Worm (Caenorhabditis elegans) whole organism, late embryonic: ENCODE measurements around the gene hda-2.

ENCODE experiments used
- F13H6.1 ChIP-seq: sonication (generic microtip); optimal IDR thresholded peaks from 2 replicates; lab custom pipeline; 2016; ENCODE audit warnings: missing genetic modification characterization, missing compliant biosample characterization
- T23F11.4 ChIP-seq: fragments of 200-800 bp; sonication (Bioruptor generic); optimal IDR thresholded peaks from 2 replicates; lab custom pipeline; 2018; ENCODE audit warnings: mild to moderate bottlenecking, missing genetic modification characterization, missing compliant biosample characterization
- ceh-14 ChIP-seq: sonication (generic microtip); optimal IDR thresholded peaks from 2 replicates; lab custom pipeline; 2016; ENCODE audit warnings: missing genotype, missing genetic modification characterization, missing compliant biosample characterization
- ceh-19 ChIP-seq: fragments of 200-800 bp; sonication (Bioruptor generic); optimal IDR thresholded peaks from 2 replicates; lab custom pipeline; 2018; ENCODE audit warnings: mild to moderate bottlenecking, missing genetic modification characterization, missing compliant biosample characterization
- ceh-2 ChIP-seq: sonication (generic microtip); optimal IDR thresholded peaks from 2 replicates; lab custom pipeline; 2016; ENCODE audit warnings: missing genotype, missing genetic modification characterization, missing compliant biosample characterization
- ceh-22 ChIP-seq: sonication (generic microtip); optimal IDR thresholded peaks from 2 replicates; lab custom pipeline; 2017; ENCODE audit warnings: missing biosample characterization, missing genetic modification characterization
- ceh-24 ChIP-seq: sonication (generic microtip); optimal IDR thresholded peaks from 2 replicates; lab custom pipeline; 2016; ENCODE audit warnings: mild to moderate bottlenecking, missing genetic modification characterization, missing compliant biosample characterization
- ceh-34 ChIP-seq: sonication (generic microtip); optimal IDR thresholded peaks from 2 replicates; lab custom pipeline; 2016; ENCODE audit warnings: mild to moderate bottlenecking, missing genetic modification characterization, missing compliant biosample characterization
- che-1 ChIP-seq: sonication (generic microtip); optimal IDR thresholded peaks from 2 replicates; lab custom pipeline; 2016; ENCODE audit warnings: mild to moderate bottlenecking, missing genetic modification characterization, missing compliant biosample characterization
- dmd-4 ChIP-seq: sonication (generic microtip); optimal IDR thresholded peaks from 2 replicates; lab custom pipeline; 2016; ENCODE audit warnings: borderline replicate concordance, missing genetic modification characterization, missing compliant biosample characterization
- eyg-1 ChIP-seq: sonication (generic microtip); optimal IDR thresholded peaks from 2 replicates; lab custom pipeline; 2016; ENCODE audit warnings: missing genotype, missing genetic modification characterization, missing compliant biosample characterization
- fkh-10 ChIP-seq: fragments of 150-350 bp; optimal IDR thresholded peaks from 2 replicates; lab custom pipeline; 2014; ENCODE audit warnings: missing biosample characterization, missing genetic modification reagents, missing genetic modification characterization
- fkh-6 ChIP-seq: sonication (generic microtip); optimal IDR thresholded peaks from 2 replicates; lab custom pipeline; 2016; ENCODE audit warnings: missing genetic modification characterization, missing compliant biosample characterization
- mec-3 ChIP-seq: sonication (generic microtip); optimal IDR thresholded peaks from 2 replicates; lab custom pipeline; 2016; ENCODE audit warnings: borderline replicate concordance, missing genetic modification characterization, missing compliant biosample characterization
- nhr-232 ChIP-seq: sonication (generic microtip); optimal IDR thresholded peaks from 2 replicates; lab custom pipeline; 2016; ENCODE audit warnings: missing genetic modification characterization, missing compliant biosample characterization
- npax-4 ChIP-seq: sonication (generic microtip); optimal IDR thresholded peaks from 2 replicates; lab custom pipeline; 2016; ENCODE audit warnings: missing genetic modification characterization, missing compliant biosample characterization
- odd-2 ChIP-seq: sonication (generic microtip); optimal IDR thresholded peaks from 2 replicates; lab custom pipeline; 2017; ENCODE audit warnings: antibody characterized with exemption, mild to moderate bottlenecking, missing genetic modification characterization, missing compliant biosample characterization
- pag-3 ChIP-seq: sonication (generic microtip); optimal IDR thresholded peaks from 2 replicates; lab custom pipeline; 2016; ENCODE audit warnings: missing compliant biosample characterization, missing genetic modification characterization, borderline replicate concordance
- pat-9 ChIP-seq: fragments of 200-800 bp; sonication (Bioruptor generic); optimal IDR thresholded peaks from 2 replicates; lab custom pipeline; 2018; ENCODE audit warnings: mild to moderate bottlenecking, missing genetic modification characterization, moderate library complexity, missing compliant biosample characterization
- pax-1 ChIP-seq: fragments of 150-350 bp; optimal IDR thresholded peaks from 2 replicates; lab custom pipeline; 2014; ENCODE audit warnings: missing biosample characterization, missing genetic modification characterization
- sdc-2 ChIP-seq: sonication (generic microtip); optimal IDR thresholded peaks from 2 replicates; lab custom pipeline; 2016; ENCODE audit warnings: missing genotype, missing genetic modification characterization, missing compliant biosample characterization
- sox-4 ChIP-seq: sonication (generic microtip); optimal IDR thresholded peaks from 2 replicates; lab custom pipeline; 2017; ENCODE audit warnings: mild to moderate bottlenecking, missing genetic modification characterization, inconsistent platforms, missing compliant biosample characterization
- syd-9 ChIP-seq: sonication (generic microtip); optimal IDR thresholded peaks from 2 replicates; lab custom pipeline; 2016; ENCODE audit warnings: mild to moderate bottlenecking, missing genetic modification characterization, moderate library complexity, missing compliant biosample characterization
- ttx-3 ChIP-seq: sonication (generic microtip); optimal IDR thresholded peaks from 2 replicates; lab custom pipeline; 2016; ENCODE audit warnings: missing genetic modification reagents, missing genetic modification characterization, missing compliant biosample characterization
- unc-3 ChIP-seq, 2 experiments: fragments of 200-800 bp in 1 of 2; sonication (Bioruptor generic) in 1 of 2; sonication (generic microtip) in 1 of 2; conservative IDR thresholded peaks in 1 of 2; optimal IDR thresholded peaks in 1 of 2; 2 replicates each; pipeline versions ENCODE4 v1.3.6 to Lab custom; 2016 to 2022; ENCODE audit warnings: missing compliant biosample characterization in 2 of 2, missing genetic modification characterization in 2 of 2, missing genetic modification reagents in 1 of 2
- unc-55 ChIP-seq: sonication (generic microtip); optimal IDR thresholded peaks from 2 replicates; lab custom pipeline; 2017; ENCODE audit warnings: missing biosample characterization, missing genetic modification reagents, missing genetic modification characterization

Gene hda-2

DNA sequence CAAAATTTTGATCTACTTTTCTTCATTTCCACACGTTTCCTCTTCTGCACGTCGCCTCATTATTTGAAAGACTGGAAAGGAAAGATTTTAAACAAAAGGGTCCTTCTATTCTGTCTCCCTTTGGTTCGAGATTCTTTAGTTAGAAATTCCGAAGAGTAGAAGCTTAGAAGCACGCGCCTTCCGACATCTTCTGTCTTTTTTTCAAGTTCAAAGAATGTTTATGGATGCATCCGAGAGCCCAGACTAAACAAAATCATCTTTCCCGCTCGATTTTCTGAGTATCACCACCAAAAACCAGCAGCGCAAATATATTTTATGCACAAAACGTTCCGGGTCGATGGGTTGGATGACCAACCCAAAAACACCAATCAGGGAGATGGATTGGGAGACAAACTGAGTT is 38.3 kb downstream of the hda-2 start:
- no peak for TF ChIP-seq unc-3 (GFP tag; conservative IDR thresholded peaks at IDR 0.05; lab: Robert Waterston, UW)
- no peak for TF ChIP-seq unc-3 (tag; optimal IDR thresholded peaks at IDR 0.05; lab: Kevin White, UChicago)
- no peak for TF ChIP-seq sdc-2 (tag; lab: Kevin White, UChicago)
- TF ChIP-seq sox-4 = no peak
- no peak for TF ChIP-seq fkh-10
- no peak for TF ChIP-seq syd-9 (tag; lab: Kevin White, UChicago)
- TF ChIP-seq mec-3 (tag; lab: Kevin White, UChicago) = no peak
- TF ChIP-seq fkh-6 = no peak
- no peak for TF ChIP-seq pag-3
- no peak for TF ChIP-seq F13H6.1 (tag; lab: Kevin White, UChicago)
- TF ChIP-seq odd-2 = no peak
- TF ChIP-seq dmd-4 = no peak

DNA sequence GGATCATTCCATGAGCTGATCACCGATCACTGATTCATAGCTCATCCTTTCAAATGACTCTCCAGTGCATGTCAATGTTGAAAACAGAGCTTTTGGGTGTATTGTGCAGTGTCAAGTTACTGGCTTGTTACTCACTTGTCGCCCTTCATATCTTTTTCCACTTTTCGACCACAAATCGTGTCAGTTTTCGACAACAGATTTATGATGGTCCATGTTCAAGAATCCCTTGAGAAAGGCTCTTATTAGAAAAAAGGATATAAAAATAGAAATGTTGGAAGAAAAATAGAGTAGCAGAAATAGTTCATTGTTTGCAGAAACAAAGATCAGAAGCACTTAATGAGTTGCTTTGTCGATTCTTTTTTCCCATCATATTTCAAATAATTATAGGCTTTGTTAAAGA is 38.9 kb downstream of the hda-2 start:
- TF ChIP-seq unc-3 (GFP tag; conservative IDR thresholded peaks at IDR 0.05; lab: Robert Waterston, UW) (no peak), unc-3 (tag; optimal IDR thresholded peaks at IDR 0.05; lab: Kevin White, UChicago) (no peak), pax-1 (tag; lab: Kevin White, UChicago) (no peak), ttx-3 (tag; lab: Kevin White, UChicago) (no peak)

DNA sequence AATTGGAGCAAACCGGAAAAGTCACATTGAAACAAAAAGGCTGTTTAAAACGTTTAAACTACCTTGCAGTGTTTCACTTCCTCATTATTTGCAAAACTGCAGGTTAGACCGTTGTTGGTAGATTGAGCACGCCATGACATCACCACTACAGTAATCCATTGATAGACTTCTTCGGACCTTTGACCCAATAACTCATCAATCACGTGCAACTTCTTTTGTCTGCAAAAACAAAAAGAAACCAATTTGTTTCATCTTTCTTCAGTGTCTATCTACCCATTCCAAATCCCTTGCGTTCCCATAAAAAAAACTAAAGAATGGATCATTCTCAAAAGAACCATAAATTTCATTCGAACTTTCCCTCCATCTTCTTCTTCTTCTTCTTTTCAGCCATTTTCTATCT is 41.3 kb downstream of the hda-2 start:
- TF ChIP-seq unc-55 (GFP tag; lab: Kevin White, UChicago) = no peak
- TF ChIP-seq pax-1 (tag; lab: Kevin White, UChicago) = no peak
- TF ChIP-seq syd-9 (tag; lab: Kevin White, UChicago) = no peak
- TF ChIP-seq npax-4 = no peak
- no peak for TF ChIP-seq ceh-14 (tag; lab: Kevin White, UChicago)
- TF ChIP-seq sdc-2 (tag; lab: Kevin White, UChicago) = no peak
- no peak for TF ChIP-seq unc-3 (GFP tag; conservative IDR thresholded peaks at IDR 0.05; lab: Robert Waterston, UW)
- no peak for TF ChIP-seq unc-3 (tag; optimal IDR thresholded peaks at IDR 0.05; lab: Kevin White, UChicago)
- no peak for TF ChIP-seq F13H6.1 (tag; lab: Kevin White, UChicago)

DNA sequence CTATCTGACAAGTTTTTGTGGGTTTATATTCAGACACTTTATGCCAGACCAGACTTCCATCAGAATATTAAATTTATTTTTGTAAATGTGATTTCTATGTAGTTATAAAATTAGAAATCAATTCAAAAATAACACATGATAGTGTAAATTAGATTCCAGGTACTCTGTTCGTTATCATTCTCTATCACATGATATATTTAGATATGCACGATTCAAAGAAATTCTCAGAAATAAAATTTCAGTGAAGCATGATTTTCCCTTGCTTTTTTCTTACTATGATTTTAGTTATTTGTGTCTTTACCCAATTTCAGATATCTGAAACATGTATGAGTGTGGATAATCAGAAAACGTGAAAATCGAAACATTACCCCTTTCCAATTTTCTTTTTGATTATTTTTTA is 44.8 kb downstream of the hda-2 start:
- TF ChIP-seq eyg-1 (tag; lab: Kevin White, UChicago) = no peak

DNA sequence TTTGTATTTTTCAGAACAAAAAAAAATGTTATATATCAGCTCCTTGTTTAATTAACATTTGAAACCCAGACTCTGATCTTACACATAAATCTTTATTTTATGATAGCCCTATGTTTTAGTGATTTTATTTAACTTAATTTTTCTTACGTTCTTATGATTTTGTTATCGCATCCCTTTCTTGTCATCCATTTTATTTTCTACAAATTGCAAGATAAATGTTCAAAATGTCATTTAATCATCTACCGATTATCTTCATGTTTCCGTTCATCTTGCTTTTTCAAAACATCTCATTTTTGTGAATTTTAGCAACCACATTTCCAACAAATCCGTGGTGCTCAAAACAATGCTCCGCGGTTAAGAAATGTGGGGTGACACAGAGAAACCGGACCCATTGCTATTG is 46.1 kb downstream of the hda-2 start, which contains the start of gene DH11.5:
Gene DH11.5, plus strand, starts transcription at position 301 of the 400 bp plus-strand sequence.
- TF ChIP-seq nhr-232 (tag; lab: Kevin White, UChicago) = no peak

DNA sequence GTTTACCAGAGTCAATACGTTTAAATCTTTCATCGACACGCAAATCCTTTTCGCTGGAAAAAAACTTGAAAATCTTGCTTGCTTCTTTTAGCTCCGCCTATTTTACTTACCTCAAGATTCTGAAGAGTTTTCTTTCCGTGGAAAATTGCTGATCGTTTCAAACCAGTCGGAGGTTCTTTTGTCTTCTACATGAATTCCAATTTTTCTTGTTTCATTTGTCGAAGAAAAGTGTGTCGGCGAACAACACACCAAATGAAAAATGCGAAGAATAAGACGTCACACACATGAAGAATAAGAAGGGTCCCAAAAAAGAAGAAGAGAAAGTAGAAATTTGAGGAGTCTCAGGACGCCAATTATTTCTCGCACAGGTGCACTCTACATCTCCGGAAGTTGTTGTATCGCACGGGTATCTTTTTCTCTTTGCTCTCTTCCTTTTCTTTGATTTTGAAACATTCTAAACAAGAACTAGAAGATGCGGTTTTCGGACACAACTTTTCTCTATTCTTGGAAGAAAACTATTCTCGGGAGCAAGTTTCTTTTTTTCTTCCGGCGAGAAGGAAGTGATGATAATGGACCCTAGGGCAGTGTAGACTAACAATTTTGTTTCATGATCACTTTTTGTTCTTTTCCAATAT is 48.1 kb downstream of the hda-2 start:
- TF ChIP-seq ceh-2 (tag; lab: Kevin White, UChicago) (no peak), syd-9 (tag; lab: Kevin White, UChicago) (no peak), ceh-19 (GFP tag; lab: Kevin White, UChicago) (no peak), ceh-34 (tag; lab: Kevin White, UChicago) (no peak), T23F11.4 (GFP tag; lab: Kevin White, UChicago) (no peak), pag-3 (no peak), F13H6.1 (tag; lab: Kevin White, UChicago) (no peak), che-1 (no peak), ceh-22 (tag; lab: Kevin White, UChicago) (no peak), ceh-24 (no peak), pat-9 (tag; lab: Kevin White, UChicago) (no peak), fkh-6 (no peak)
